Worm (Caenorhabditis elegans): ENCODE data around the gene Y32B12C.1.

Gene Y32B12C.1

ce11 chrV:16606313-16606712 lies at the start of gene Y32B12C.1:
Gene Y32B12C.1, plus strand, starts transcription at chrV:16606613.
- TF ChIP-seq mab-5 (tag; optimal IDR thresholded peaks at IDR 0.05), result no peak
- TF ChIP-seq lsy-2 (tag; optimal IDR thresholded peaks at IDR 0.05), result no peak
- no peak for TF ChIP-seq mls-2 (tag; optimal IDR thresholded peaks at IDR 0.05)
- no peak for TF ChIP-seq ham-2 (GFP tag; optimal IDR thresholded peaks at IDR 0.05)
- no peak for TF ChIP-seq sptf-1 (tag; optimal IDR thresholded peaks at IDR 0.05)
- TF ChIP-seq tbx-8 (GFP tag; optimal IDR thresholded peaks at IDR 0.05), result no peak
- TF ChIP-seq hlh-1 (tag; optimal IDR thresholded peaks at IDR 0.05), result no peak
- TF ChIP-seq pha-4 (tag; optimal IDR thresholded peaks at IDR 0.05), result no peak
- no peak for TF ChIP-seq nhr-28 (tag; optimal IDR thresholded peaks at IDR 0.05)
- no peak for TF ChIP-seq ztf-11 (tag; optimal IDR thresholded peaks at IDR 0.05)
- no peak for TF ChIP-seq elt-3 (tag; optimal IDR thresholded peaks at IDR 0.05)
- TF ChIP-seq mep-1 (tag; optimal IDR thresholded peaks at IDR 0.05), result no peak
- no peak for TF ChIP-seq snpc-4 (tag; optimal IDR thresholded peaks at IDR 0.05)
- no peak for TF ChIP-seq ceh-83 (GFP tag; optimal IDR thresholded peaks at IDR 0.05)
- TF ChIP-seq nhr-12 (tag; optimal IDR thresholded peaks at IDR 0.05), result no peak
- TF ChIP-seq sem-2 (GFP tag; optimal IDR thresholded peaks at IDR 0.05), result no peak

DNA sequence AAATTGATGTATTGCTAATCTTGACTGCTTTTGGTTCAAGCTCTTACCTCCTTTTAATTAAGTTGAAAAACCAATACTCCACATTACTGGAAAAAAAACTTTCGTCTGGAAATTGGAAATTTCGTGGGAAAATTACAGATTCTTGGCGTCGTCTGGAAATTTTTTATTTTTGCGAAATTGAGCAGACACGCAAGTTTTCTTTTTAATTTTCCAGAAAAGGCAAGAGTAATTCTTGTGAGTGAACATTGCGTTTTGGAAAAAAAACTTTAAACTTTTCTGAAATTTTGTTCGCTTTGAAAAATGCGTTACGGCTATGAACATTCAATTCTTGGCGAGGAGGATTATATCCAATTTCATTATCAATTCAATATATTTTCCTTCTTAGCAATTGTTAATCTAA lies 40.8 kb upstream of the Y32B12C.1 start, which contains the start of gene sru-45:
TSS of gene sru-45 (plus strand) at position 301 of the 400 bp plus-strand sequence.
- TF ChIP-seq unc-62 (GFP tag; optimal IDR thresholded peaks at IDR 0.05) (no peak), zip-8 (tag; optimal IDR thresholded peaks at IDR 0.05) (no peak), M03D4.4 (tag; optimal IDR thresholded peaks at IDR 0.05) (no peak), lin-13 (tag; optimal IDR thresholded peaks at IDR 0.05) (no peak), elt-3 (tag; optimal IDR thresholded peaks at IDR 0.05) (no peak), tbx-8 (GFP tag; optimal IDR thresholded peaks at IDR 0.05) (no peak), nhr-237 (tag; optimal IDR thresholded peaks at IDR 0.05) (no peak), blmp-1 (tag; optimal IDR thresholded peaks at IDR 0.05) (no peak), nhr-2 (tag; optimal IDR thresholded peaks at IDR 0.05) (no peak), ceh-39 (tag; optimal IDR thresholded peaks at IDR 0.05) (no peak), nhr-76 (tag; optimal IDR thresholded peaks at IDR 0.05) (no peak), ceh-83 (GFP tag; optimal IDR thresholded peaks at IDR 0.05) (no peak), mls-2 (tag; optimal IDR thresholded peaks at IDR 0.05) (no peak), sem-2 (GFP tag; optimal IDR thresholded peaks at IDR 0.05) (no peak), lsy-2 (tag; optimal IDR thresholded peaks at IDR 0.05) (no peak), mep-1 (tag; optimal IDR thresholded peaks at IDR 0.05) (no peak), pha-4 (tag; optimal IDR thresholded peaks at IDR 0.05) (no peak), ham-2 (GFP tag; optimal IDR thresholded peaks at IDR 0.05) (no peak)

ce11 chrV:16568056-16568455 lies 38.4 kb upstream of the Y32B12C.1 start:
- TF ChIP-seq drap-1 (GFP tag; optimal IDR thresholded peaks at IDR 0.05) (no peak), nhr-237 (tag; optimal IDR thresholded peaks at IDR 0.05) (no peak), lin-32 (GFP tag; optimal IDR thresholded peaks at IDR 0.05) (no peak), lsy-2 (tag; optimal IDR thresholded peaks at IDR 0.05) (no peak), unc-62 (GFP tag; optimal IDR thresholded peaks at IDR 0.05) (no peak), ceh-43 (GFP tag; optimal IDR thresholded peaks at IDR 0.05) (no peak), bed-3 (GFP tag; optimal IDR thresholded peaks at IDR 0.05) (no peak), elt-3 (tag; optimal IDR thresholded peaks at IDR 0.05) (no peak), sptf-1 (tag; optimal IDR thresholded peaks at IDR 0.05) (no peak), nhr-2 (tag; optimal IDR thresholded peaks at IDR 0.05) (no peak), sem-2 (GFP tag; optimal IDR thresholded peaks at IDR 0.05) (no peak), zip-8 (tag; optimal IDR thresholded peaks at IDR 0.05) (no peak), ztf-11 (tag; optimal IDR thresholded peaks at IDR 0.05) (no peak), unc-120 (tag; optimal IDR thresholded peaks at IDR 0.05; ENCODE audit: poor library complexity, severe bottlenecking) (no peak), ham-2 (GFP tag; optimal IDR thresholded peaks at IDR 0.05) (no peak), mep-1 (tag; optimal IDR thresholded peaks at IDR 0.05) (no peak), M03D4.4 (tag; optimal IDR thresholded peaks at IDR 0.05) (no peak), flh-1 (GFP tag; optimal IDR thresholded peaks at IDR 0.05) (no peak), ces-1 (GFP tag; optimal IDR thresholded peaks at IDR 0.05) (no peak), unc-39 (tag; optimal IDR thresholded peaks at IDR 0.05) (no peak)

DNA sequence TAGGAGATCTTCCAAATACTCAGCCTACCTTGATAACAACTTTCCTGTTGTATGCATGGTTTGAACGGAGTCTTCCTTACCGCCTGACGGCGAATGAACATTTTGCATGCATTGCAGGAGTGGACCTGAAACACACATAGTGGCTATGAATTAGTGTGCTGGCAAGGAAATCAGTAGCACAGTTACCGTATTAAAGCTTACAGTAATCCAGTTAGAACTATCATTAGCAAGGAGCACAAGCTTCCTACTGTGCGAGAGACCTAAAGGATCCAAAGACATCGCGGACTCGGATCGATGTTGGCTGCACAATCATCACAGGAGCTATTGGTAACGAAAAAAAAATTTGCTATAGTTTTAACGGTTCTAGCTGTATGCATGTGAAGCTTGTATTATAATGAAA lies 35.7 kb upstream of the Y32B12C.1 start, which contains the start of gene nhr-233:
TSS of gene nhr-233 (minus strand) at position 101 of the 400 bp plus-strand sequence.
- TF ChIP-seq mls-2 (tag; optimal IDR thresholded peaks at IDR 0.05), result no peak
- TF ChIP-seq sem-2 (GFP tag; optimal IDR thresholded peaks at IDR 0.05), result no peak
- TF ChIP-seq ztf-11 (tag; optimal IDR thresholded peaks at IDR 0.05), result no peak
- TF ChIP-seq nhr-2 (tag; optimal IDR thresholded peaks at IDR 0.05), result no peak
